Worm (Caenorhabditis elegans): ENCODE results near the gene K08E4.3.
A peak's percentile ranks its signal among the peaks of the same experiment; 100 is the strongest.

The K08E4.3 gene

ce11 chrIV:12051049-12051792 lies 6.3 kb upstream of the K08E4.3 start, which contains the start of the genes bre-5 and spt-5:
Gene bre-5, minus strand, starts transcription at chrIV:12051215.
Gene spt-5, plus strand, starts transcription at chrIV:12051491.
- no peak for TF ChIP-seq zip-8 (tag; optimal IDR thresholded peaks at IDR 0.05)
- TF ChIP-seq nhr-2 (tag; optimal IDR thresholded peaks at IDR 0.05) = no peak
- no peak for TF ChIP-seq sptf-1 (tag; optimal IDR thresholded peaks at IDR 0.05)
- TF ChIP-seq flh-1 (GFP tag; optimal IDR thresholded peaks at IDR 0.05) = no peak
- TF ChIP-seq blmp-1 (tag; optimal IDR thresholded peaks at IDR 0.05) = no peak
- no peak for TF ChIP-seq mls-2 (tag; optimal IDR thresholded peaks at IDR 0.05)
- peak; percentile 6 for TF ChIP-seq M03D4.4 (tag; optimal IDR thresholded peaks at IDR 0.05)
- no peak for TF ChIP-seq ztf-11 (tag; optimal IDR thresholded peaks at IDR 0.05)
- TF ChIP-seq bed-3 (GFP tag; optimal IDR thresholded peaks at IDR 0.05) = no peak
- TF ChIP-seq snpc-4 (tag; optimal IDR thresholded peaks at IDR 0.05) = no peak
- no peak for TF ChIP-seq elt-1 (tag; optimal IDR thresholded peaks at IDR 0.05; ENCODE audit: borderline replicate concordance, insufficient read depth)
- TF ChIP-seq drap-1 (GFP tag; optimal IDR thresholded peaks at IDR 0.05) = no peak
- TF ChIP-seq lin-32 (GFP tag; optimal IDR thresholded peaks at IDR 0.05) = no peak
- peak; percentile 44 for TF ChIP-seq lsy-2 (tag; optimal IDR thresholded peaks at IDR 0.05)
- TF ChIP-seq hlh-1 (tag; optimal IDR thresholded peaks at IDR 0.05) = no peak
- no peak for TF ChIP-seq unc-39 (tag; optimal IDR thresholded peaks at IDR 0.05)

- TF ChIP-seq nhr-12 (tag; optimal IDR thresholded peaks at IDR 0.05) (no peak), hlh-1 (tag; optimal IDR thresholded peaks at IDR 0.05) (no peak), nhr-2 (tag; optimal IDR thresholded peaks at IDR 0.05) (no peak), lsy-2 (tag; optimal IDR thresholded peaks at IDR 0.05) (no peak), unc-62 (GFP tag; optimal IDR thresholded peaks at IDR 0.05) (no peak), lin-32 (GFP tag; optimal IDR thresholded peaks at IDR 0.05) (no peak), ceh-83 (GFP tag; optimal IDR thresholded peaks at IDR 0.05) (no peak), ztf-11 (tag; optimal IDR thresholded peaks at IDR 0.05) (no peak), unc-39 (tag; optimal IDR thresholded peaks at IDR 0.05) (no peak), ceh-39 (tag; optimal IDR thresholded peaks at IDR 0.05) (no peak), elt-1 (tag; optimal IDR thresholded peaks at IDR 0.05; ENCODE audit: borderline replicate concordance, insufficient read depth) (no peak), nhr-76 (tag; optimal IDR thresholded peaks at IDR 0.05) (no peak), nhr-28 (tag; optimal IDR thresholded peaks at IDR 0.05) (no peak), M03D4.4 (tag; optimal IDR thresholded peaks at IDR 0.05) (no peak), pha-4 (tag; optimal IDR thresholded peaks at IDR 0.05) (no peak)
These were observed 5.1 kb upstream of the K08E4.3 start for ce11 chrIV:12052461-12052860.

ce11 chrIV:12056603-12057002 lies 939 bp upstream of the K08E4.3 start, which contains the start of gene K08E4.2:
Gene K08E4.2, minus strand, starts transcription at chrIV:12056656.
- TF ChIP-seq mab-5 (tag; optimal IDR thresholded peaks at IDR 0.05) = no peak
- no peak for TF ChIP-seq snpc-4 (tag; optimal IDR thresholded peaks at IDR 0.05)
- TF ChIP-seq tbx-8 (GFP tag; optimal IDR thresholded peaks at IDR 0.05) = no peak
- no peak for TF ChIP-seq ham-2 (GFP tag; optimal IDR thresholded peaks at IDR 0.05)
- no peak for TF ChIP-seq nhr-237 (tag; optimal IDR thresholded peaks at IDR 0.05)
- TF ChIP-seq drap-1 (GFP tag; optimal IDR thresholded peaks at IDR 0.05) = no peak
- no peak for TF ChIP-seq blmp-1 (tag; optimal IDR thresholded peaks at IDR 0.05)
- TF ChIP-seq mls-2 (tag; optimal IDR thresholded peaks at IDR 0.05) = no peak
- no peak for TF ChIP-seq ceh-39 (tag; optimal IDR thresholded peaks at IDR 0.05)
- no peak for TF ChIP-seq lin-13 (tag; optimal IDR thresholded peaks at IDR 0.05)

ce11 chrIV:12061229-12061628 lies 3.7 kb downstream of the K08E4.3 start, which contains the start of gene K08E4.8:
Gene K08E4.8, minus strand, starts transcription at chrIV:12061329.
- TF ChIP-seq sem-2 (GFP tag; optimal IDR thresholded peaks at IDR 0.05) (no peak), ceh-39 (tag; optimal IDR thresholded peaks at IDR 0.05) (no peak), hlh-1 (tag; optimal IDR thresholded peaks at IDR 0.05) (no peak), elt-1 (tag; optimal IDR thresholded peaks at IDR 0.05; ENCODE audit: borderline replicate concordance, insufficient read depth) (no peak), unc-39 (tag; optimal IDR thresholded peaks at IDR 0.05) (no peak), nhr-76 (tag; optimal IDR thresholded peaks at IDR 0.05) (no peak), unc-120 (tag; optimal IDR thresholded peaks at IDR 0.05; ENCODE audit: poor library complexity, severe bottlenecking) (no peak), mls-2 (tag; optimal IDR thresholded peaks at IDR 0.05) (no peak), ceh-43 (GFP tag; optimal IDR thresholded peaks at IDR 0.05) (no peak), lsy-2 (tag; optimal IDR thresholded peaks at IDR 0.05) (no peak), nhr-28 (tag; optimal IDR thresholded peaks at IDR 0.05) (no peak), nhr-237 (tag; optimal IDR thresholded peaks at IDR 0.05) (no peak), ham-2 (GFP tag; optimal IDR thresholded peaks at IDR 0.05) (no peak), ztf-11 (tag; optimal IDR thresholded peaks at IDR 0.05) (no peak)
